Worm (Caenorhabditis elegans) whole organism, early embryonic: Measurements from ENCODE around the gene T03F6.9.

Experiments used
- B0310.2 ChIP-seq: sonication (generic microtip); optimal IDR thresholded peaks from 2 replicates; lab custom pipeline; 2016; ENCODE audit warnings: mild to moderate bottlenecking, missing genetic modification characterization, missing compliant biosample characterization
- F13C5.2 ChIP-seq: sonication (generic microtip); optimal IDR thresholded peaks from 2 replicates; lab custom pipeline; 2017; ENCODE audit warnings: mild to moderate bottlenecking, missing genetic modification characterization, inconsistent platforms, missing compliant biosample characterization
- aly-1 ChIP-seq: sonication (generic microtip); optimal IDR thresholded peaks from 2 replicates; lab custom pipeline; 2016; ENCODE audit warnings: missing genetic modification characterization, missing compliant biosample characterization
- ama-1 ChIP-seq: fragments of 150-350 bp; optimal IDR thresholded peaks from 2 replicates; lab custom pipeline; 2014
- ceh-13 ChIP-seq: fragments of 200-800 bp; sonication (Bioruptor generic); optimal IDR thresholded peaks from 2 replicates; lab custom pipeline; 2018; ENCODE audit warnings: mild to moderate bottlenecking, missing genetic modification characterization, missing compliant biosample characterization
- ceh-36 ChIP-seq: sonication (generic microtip); optimal IDR thresholded peaks from 2 replicates; lab custom pipeline; 2016; ENCODE audit warnings: missing genetic modification characterization, inconsistent platforms, missing compliant biosample characterization
- ets-7 ChIP-seq: sonication (generic microtip); optimal IDR thresholded peaks from 2 replicates; lab custom pipeline; 2016; ENCODE audit warnings: missing genotype, missing genetic modification characterization, missing compliant biosample characterization
- flt-1 ChIP-seq: fragments of 200-800 bp; sonication (Bioruptor generic); IDR thresholded peaks from 2 replicates; pipeline ENCODE4 v1.3.6; 2022; ENCODE audit warnings: missing genetic modification characterization, missing compliant biosample characterization
- hmbx-1 ChIP-seq: sonication (generic microtip); optimal IDR thresholded peaks from 2 replicates; lab custom pipeline; 2016; ENCODE audit warnings: mild to moderate bottlenecking, missing genetic modification characterization, missing compliant biosample characterization
- hmg-4 ChIP-seq: fragments of 200-800 bp; sonication (Bioruptor generic); optimal IDR thresholded peaks from 2 replicates; lab custom pipeline; 2018; ENCODE audit warnings: mild to moderate bottlenecking, missing genetic modification characterization, missing compliant biosample characterization
- hnd-1 ChIP-seq: sonication (generic microtip); optimal IDR thresholded peaks from 2 replicates; lab custom pipeline; 2016; ENCODE audit warnings: missing genetic modification characterization, missing compliant biosample characterization
- pes-1 ChIP-seq: fragments of 200-800 bp; sonication (Bioruptor generic); IDR thresholded peaks from 2 replicates; pipeline ENCODE4 v1.3.6; 2022; ENCODE audit warnings: missing genetic modification reagents, missing genetic modification characterization, missing compliant biosample characterization
- scrt-1 ChIP-seq: fragments of 200-800 bp; sonication (Bioruptor generic); IDR thresholded peaks from 2 replicates; pipeline ENCODE4 v1.3.6; 2022; ENCODE audit warnings: missing genetic modification characterization, missing compliant biosample characterization
- sea-1 ChIP-seq: fragments of 200-800 bp; sonication (Bioruptor generic); conservative IDR thresholded peaks from 2 replicates; pipeline ENCODE4 v1.3.6; 2022; ENCODE audit warnings: missing genetic modification characterization, missing compliant biosample characterization
- tbx-11 ChIP-seq: fragments of 200-800 bp; sonication (Bioruptor generic); IDR thresholded peaks from 2 replicates; pipeline ENCODE4 v1.3.6; 2022; ENCODE audit warnings: missing genetic modification characterization, missing compliant biosample characterization
- tbx-37 ChIP-seq: fragments of 200-800 bp; sonication (Bioruptor generic); conservative IDR thresholded peaks from 2 replicates; pipeline ENCODE4 v1.3.6; 2022; ENCODE audit warnings: missing genetic modification reagents, missing genetic modification characterization, missing compliant biosample characterization
- tra-4 ChIP-seq: sonication (generic microtip); optimal IDR thresholded peaks from 2 replicates; lab custom pipeline; 2017; ENCODE audit warnings: missing genetic modification characterization, missing compliant biosample characterization

Gene T03F6.9

ce11 chrIII:13343562-13344139 is 27.2 kb downstream of the T03F6.9 start:
- TF ChIP-seq ama-1 (lab: Kevin White, UChicago) (no peak), ceh-36 (tag; lab: Kevin White, UChicago) (no peak), flt-1 (GFP tag; lab: Robert Waterston, UW) (no peak), ets-7 (tag; lab: Kevin White, UChicago) (no peak), tra-4 (tag; lab: Kevin White, UChicago) (no peak)

- TF ChIP-seq pes-1 (GFP tag; lab: Robert Waterston, UW), result no peak
- TF ChIP-seq F13C5.2 (tag; lab: Kevin White, UChicago), result no peak
- no peak for TF ChIP-seq tbx-37 (GFP tag; lab: Robert Waterston, UW)
- TF ChIP-seq hmbx-1 (tag; lab: Kevin White, UChicago), result no peak
- TF ChIP-seq scrt-1, result no peak
- TF ChIP-seq ama-1 (lab: Kevin White, UChicago), result no peak
- no peak for TF ChIP-seq tbx-11 (GFP tag; lab: Robert Waterston, UW)
- TF ChIP-seq hnd-1, result no peak
- TF ChIP-seq ceh-36 (tag; lab: Kevin White, UChicago), result no peak
- TF ChIP-seq B0310.2 (tag; lab: Kevin White, UChicago), result no peak
- no peak for TF ChIP-seq tra-4 (tag; lab: Kevin White, UChicago)
- TF ChIP-seq ets-7 (tag; lab: Kevin White, UChicago), result no peak
- no peak for TF ChIP-seq flt-1 (GFP tag; lab: Robert Waterston, UW)
- no peak for TF ChIP-seq ceh-13 (GFP tag; lab: Kevin White, UChicago)
- TF ChIP-seq aly-1 (tag; lab: Kevin White, UChicago), result no peak
- TF ChIP-seq hmg-4 (GFP tag; lab: Kevin White, UChicago), result no peak
- TF ChIP-seq sea-1 (GFP tag; lab: Robert Waterston, UW), result no peak
These were observed 27.8 kb downstream of the T03F6.9 start, which contains the start of gene ife-1 for ce11 chrIII:13343117-13343516. ife-1 (plus strand) TSS chrIII:13343417.

- TF ChIP-seq ceh-13 (GFP tag; lab: Kevin White, UChicago), result no peak
- no peak for TF ChIP-seq tbx-11 (GFP tag; lab: Robert Waterston, UW)
- TF ChIP-seq pes-1 (GFP tag; lab: Robert Waterston, UW), result no peak
- no peak for TF ChIP-seq B0310.2 (tag; lab: Kevin White, UChicago)
- TF ChIP-seq ama-1 (lab: Kevin White, UChicago), result no peak
- no peak for TF ChIP-seq aly-1 (tag; lab: Kevin White, UChicago)
- TF ChIP-seq F13C5.2 (tag; lab: Kevin White, UChicago), result no peak
- no peak for TF ChIP-seq scrt-1
- TF ChIP-seq tra-4 (tag; lab: Kevin White, UChicago), result no peak
- TF ChIP-seq hmg-4 (GFP tag; lab: Kevin White, UChicago), result no peak
- TF ChIP-seq tbx-37 (GFP tag; lab: Robert Waterston, UW), result no peak
- TF ChIP-seq sea-1 (GFP tag; lab: Robert Waterston, UW), result no peak
- no peak for TF ChIP-seq hmbx-1 (tag; lab: Kevin White, UChicago)
- no peak for TF ChIP-seq ets-7 (tag; lab: Kevin White, UChicago)
- TF ChIP-seq hnd-1, result no peak
- TF ChIP-seq ceh-36 (tag; lab: Kevin White, UChicago), result no peak
- no peak for TF ChIP-seq flt-1 (GFP tag; lab: Robert Waterston, UW)
These were observed 28.7 kb downstream of the T03F6.9 start, which contains the start of gene dro-1 for ce11 chrIII:13342079-13342734. dro-1 (plus strand) TSS chrIII:13342684.

- TF ChIP-seq ama-1 (lab: Kevin White, UChicago), result no peak
- TF ChIP-seq ceh-36 (tag; lab: Kevin White, UChicago), result no peak
- no peak for TF ChIP-seq pes-1 (GFP tag; lab: Robert Waterston, UW)
- no peak for TF ChIP-seq sea-1 (GFP tag; lab: Robert Waterston, UW)
- no peak for TF ChIP-seq hmg-4 (GFP tag; lab: Kevin White, UChicago)
- no peak for TF ChIP-seq F13C5.2 (tag; lab: Kevin White, UChicago)
- TF ChIP-seq aly-1 (tag; lab: Kevin White, UChicago), result no peak
- no peak for TF ChIP-seq tbx-11 (GFP tag; lab: Robert Waterston, UW)
- TF ChIP-seq ets-7 (tag; lab: Kevin White, UChicago), result no peak
- TF ChIP-seq flt-1 (GFP tag; lab: Robert Waterston, UW), result no peak
- TF ChIP-seq scrt-1, result no peak
These were observed 29.6 kb downstream of the T03F6.9 start, which contains the start of gene nud-1 for ce11 chrIII:13341275-13341626. nud-1 (plus strand) TSS chrIII:13341527.

ce11 chrIII:13340504-13341274 is 30.2 kb downstream of the T03F6.9 start:
- no peak for TF ChIP-seq flt-1 (GFP tag; lab: Robert Waterston, UW)
- no peak for TF ChIP-seq aly-1 (tag; lab: Kevin White, UChicago)
- no peak for TF ChIP-seq pes-1 (GFP tag; lab: Robert Waterston, UW)
- TF ChIP-seq tbx-11 (GFP tag; lab: Robert Waterston, UW), result no peak
- no peak for TF ChIP-seq B0310.2 (tag; lab: Kevin White, UChicago)
- TF ChIP-seq hmg-4 (GFP tag; lab: Kevin White, UChicago), result no peak
- no peak for TF ChIP-seq tbx-37 (GFP tag; lab: Robert Waterston, UW)
- no peak for TF ChIP-seq ets-7 (tag; lab: Kevin White, UChicago)
- TF ChIP-seq F13C5.2 (tag; lab: Kevin White, UChicago), result no peak
- TF ChIP-seq scrt-1, result no peak
- no peak for TF ChIP-seq ceh-13 (GFP tag; lab: Kevin White, UChicago)
- no peak for TF ChIP-seq tra-4 (tag; lab: Kevin White, UChicago)
- no peak for TF ChIP-seq hnd-1
- no peak for TF ChIP-seq sea-1 (GFP tag; lab: Robert Waterston, UW)
- TF ChIP-seq ceh-36 (tag; lab: Kevin White, UChicago), result no peak
- TF ChIP-seq ama-1 (lab: Kevin White, UChicago), result no peak

ce11 chrIII:13339672-13340071 is 31.2 kb downstream of the T03F6.9 start, which contains the start of gene F53A2.3:
F53A2.3 (minus strand) TSS chrIII:13339772.
- TF ChIP-seq hmbx-1 (tag; lab: Kevin White, UChicago) (no peak), hmg-4 (GFP tag; lab: Kevin White, UChicago) (no peak), tbx-11 (GFP tag; lab: Robert Waterston, UW) (no peak), ceh-36 (tag; lab: Kevin White, UChicago) (no peak), tra-4 (tag; lab: Kevin White, UChicago) (no peak), ama-1 (lab: Kevin White, UChicago) (no peak), pes-1 (GFP tag; lab: Robert Waterston, UW) (no peak), F13C5.2 (tag; lab: Kevin White, UChicago) (no peak), ets-7 (tag; lab: Kevin White, UChicago) (no peak), hnd-1 (no peak), aly-1 (tag; lab: Kevin White, UChicago) (no peak), sea-1 (GFP tag; lab: Robert Waterston, UW) (no peak), scrt-1 (no peak), B0310.2 (tag; lab: Kevin White, UChicago) (no peak), ceh-13 (GFP tag; lab: Kevin White, UChicago) (no peak), tbx-37 (GFP tag; lab: Robert Waterston, UW) (no peak), flt-1 (GFP tag; lab: Robert Waterston, UW) (no peak)
